Worm (Caenorhabditis elegans): ENCODE data around the gene mdmh-35.

Gene mdmh-35

ce11 chrII:7893648-7894047 lies 38.1 kb upstream of the mdmh-35 start:
- peak; percentile 78 for TF ChIP-seq aha-1 (tag)
- peak in 1 of 2 experiments; percentile 68 for TF ChIP-seq unc-62 (GFP tag; optimal IDR thresholded peaks at IDR 0.05 in 1 of 2)
- TF ChIP-seq unc-62 (tag; optimal IDR thresholded peaks at IDR 0.05): no peak
- TF ChIP-seq skn-1 (tag; optimal IDR thresholded peaks at IDR 0.05): no peak

ce11 chrII:7892761-7893272 lies 37.3 kb upstream of the mdmh-35 start, which contains the start of gene ptc-1:
TSS of gene ptc-1 (plus strand) at chrII:7893222.
- TF ChIP-seq egl-43 (GFP tag; IDR thresholded peaks at IDR 0.05) (no peak), unc-130 (GFP tag; optimal IDR thresholded peaks at IDR 0.05) (peak; percentile 25), lin-15B (tag; optimal IDR thresholded peaks at IDR 0.05) (no peak), zfp-2 (tag; optimal IDR thresholded peaks at IDR 0.05) (no peak), zag-1 (tag; optimal IDR thresholded peaks at IDR 0.05) (no peak), skn-1 (tag; optimal IDR thresholded peaks at IDR 0.05) (no peak)

- TF ChIP-seq hlh-30 (tag; optimal IDR thresholded peaks at IDR 0.05; ENCODE audit: insufficient read depth): peak; percentile 51
- TF ChIP-seq nhr-41 (GFP tag; IDR thresholded peaks at IDR 0.05): peak; percentile 80; the same call in 1 of the 2 replicates
- peak; percentile 60 for TF ChIP-seq egl-43 (GFP tag; IDR thresholded peaks at IDR 0.05)
- peak; percentile 68 for TF ChIP-seq rbr-2 (tag; optimal IDR thresholded peaks at IDR 0.05)
- TF ChIP-seq nhr-28 (tag; optimal IDR thresholded peaks at IDR 0.05): peak; percentile 31
- peak; percentile 55 for TF ChIP-seq F37D6.2 (tag; optimal IDR thresholded peaks at IDR 0.05)
- no peak for TF ChIP-seq set-16 (GFP tag; IDR thresholded peaks at IDR 0.05)
- TF ChIP-seq ZK546.5 (tag; optimal IDR thresholded peaks at IDR 0.05): no peak
- TF ChIP-seq hmg-1.1 (GFP tag; IDR thresholded peaks at IDR 0.05): peak; percentile 70
- TF ChIP-seq mep-1 (tag; optimal IDR thresholded peaks at IDR 0.05): peak; percentile 2
- TF ChIP-seq lin-38 (GFP tag; IDR thresholded peaks at IDR 0.05): no peak
- no peak for TF ChIP-seq fos-1 (tag; optimal IDR thresholded peaks at IDR 0.05)
- TF ChIP-seq nhr-48 (tag; optimal IDR thresholded peaks at IDR 0.05): no peak
- TF ChIP-seq mes-2 (tag; optimal IDR thresholded peaks at IDR 0.05; ENCODE audit: poor library complexity, severe bottlenecking): peak; percentile 68
- peak; percentile 14 for TF ChIP-seq nhr-77 (tag; optimal IDR thresholded peaks at IDR 0.05)
- TF ChIP-seq dmd-6 (GFP tag; IDR thresholded peaks at IDR 0.05): peak; percentile 73
- 0 out of 2 replicates have a peak, but pooled peaks have one; percentile 40 for TF ChIP-seq ctbp-1 (GFP tag; IDR thresholded peaks at IDR 0.05)
- peak; percentile 53 for TF ChIP-seq mxl-3 (GFP tag; optimal IDR thresholded peaks at IDR 0.05)
- TF ChIP-seq aha-1 (tag): peak; percentile 80
- 0 out of 4 replicates have a peak, but pooled peaks of 1 of the 2 experiments have one; percentile 40 for TF ChIP-seq madf-5 (GFP tag; IDR thresholded peaks at IDR 0.05)
- TF ChIP-seq unc-62 (GFP tag; optimal IDR thresholded peaks at IDR 0.05 in 1 of 2): peak in 1 of 2 experiments; percentile 24
- no peak for TF ChIP-seq unc-62 (tag; optimal IDR thresholded peaks at IDR 0.05)
- TF ChIP-seq mdt-29 (GFP tag; IDR thresholded peaks at IDR 0.05): no peak
- no peak for TF ChIP-seq saeg-2 (GFP tag; IDR thresholded peaks at IDR 0.05)
- peak; percentile 56 for TF ChIP-seq pqm-1 (tag; optimal IDR thresholded peaks at IDR 0.05)
- TF ChIP-seq dve-1 (tag; optimal IDR thresholded peaks at IDR 0.05; ENCODE audit: insufficient read depth): peak; percentile 63
- peak; percentile 61; the same call in 1 of the 2 replicates for TF ChIP-seq daf-19 (GFP tag; conservative IDR thresholded peaks at IDR 0.05)
- TF ChIP-seq daf-16 (GFP tag; optimal IDR thresholded peaks at IDR 0.05): no peak
- TF ChIP-seq daf-16 (tag; optimal IDR thresholded peaks at IDR 0.05): peak; percentile 84
- no peak for TF ChIP-seq T20F7.1 (GFP tag; optimal IDR thresholded peaks at IDR 0.05)
- peak; percentile 75; the same call in 1 of the 2 replicates for TF ChIP-seq php-3 (GFP tag; IDR thresholded peaks at IDR 0.05)
- peak in 1 of 2 experiments; percentile 11 for TF ChIP-seq mdl-1 (tag; optimal IDR thresholded peaks at IDR 0.05)
- TF ChIP-seq snpc-1.2 (GFP tag; IDR thresholded peaks at IDR 0.05): no peak
- no peak for TF ChIP-seq attf-4 (tag; optimal IDR thresholded peaks at IDR 0.05)
- TF ChIP-seq unc-130 (GFP tag; optimal IDR thresholded peaks at IDR 0.05): no peak
- no peak for TF ChIP-seq nhr-76 (tag; optimal IDR thresholded peaks at IDR 0.05)
- TF ChIP-seq Y75B8A.6 (GFP tag; IDR thresholded peaks at IDR 0.05): no peak
- TF ChIP-seq egl-27 (tag; optimal IDR thresholded peaks at IDR 0.05): no peak
- peak; percentile 28 for TF ChIP-seq hlh-11 (tag; optimal IDR thresholded peaks at IDR 0.05)
- peak; percentile 40 for TF ChIP-seq fkh-10 (GFP tag; optimal IDR thresholded peaks at IDR 0.05)
- TF ChIP-seq lsy-2 (tag; optimal IDR thresholded peaks at IDR 0.05): peak; percentile 27 to 57
Observed at ce11 chrII:7891869-7892615, 36.5 kb upstream of the mdmh-35 start.

All from whole organism, L4 larva.